Fruit fly (Drosophila melanogaster) whole organism, embryonic: ENCODE measurements around the gene CG31207.

Source experiments
- CG11247 ChIP-seq: fragments of 200-800 bp; sonication (Bioruptor generic); IDR thresholded peaks from 2 replicates; pipeline ENCODE4 v1.3.6; 2022; ENCODE audit warnings: missing biosample characterization, missing genetic modification characterization
- CG12071 ChIP-seq: fragments of 200-800 bp; sonication (Bioruptor generic); optimal IDR thresholded peaks from 3 replicates; lab custom pipeline; 2018; ENCODE audit warnings: missing biosample characterization, mild to moderate bottlenecking, missing genetic modification characterization
- CG12769 ChIP-seq: fragments of 200-800 bp; sonication (Bioruptor generic); optimal IDR thresholded peaks from 2 replicates; lab custom pipeline; 2019; ENCODE audit warnings: missing biosample characterization, mild to moderate bottlenecking, missing genetic modification characterization, moderate library complexity
- CG16815 ChIP-seq: fragments of 200-800 bp; sonication (Bioruptor generic); optimal IDR thresholded peaks from 3 replicates; lab custom pipeline; 2017; ENCODE audit warnings: missing biosample characterization, mild to moderate bottlenecking, missing genetic modification characterization
- CG3281 ChIP-seq: fragments of 200-800 bp; sonication (Bioruptor generic); optimal IDR thresholded peaks from 3 replicates; lab custom pipeline; 2017; ENCODE audit warnings: missing biosample characterization, mild to moderate bottlenecking, missing genetic modification characterization
- CG4617 ChIP-seq: fragments of 200-800 bp; sonication (Bioruptor generic); optimal IDR thresholded peaks from 3 replicates; lab custom pipeline; 2016; ENCODE audit warnings: missing biosample characterization, missing genetic modification characterization, borderline replicate concordance
- CG7556 ChIP-seq: fragments of 200-800 bp; sonication (Bioruptor generic); optimal IDR thresholded peaks from 2 replicates; lab custom pipeline; 2017; ENCODE audit warnings: missing biosample characterization, mild to moderate bottlenecking, missing genetic modification characterization
- CG7928 ChIP-seq: fragments of 200-800 bp; sonication (Bioruptor generic); optimal IDR thresholded peaks from 2 replicates; lab custom pipeline; 2017; ENCODE audit warnings: missing biosample characterization, mild to moderate bottlenecking, missing genetic modification characterization
- CG8281 ChIP-seq: fragments of 200-800 bp; sonication (Bioruptor generic); optimal IDR thresholded peaks from 2 replicates; lab custom pipeline; 2018; ENCODE audit warnings: missing biosample characterization, mild to moderate bottlenecking, missing genetic modification characterization, moderate library complexity
- CG8290 ChIP-seq, 3 experiments: fragments of 200-800 bp; sonication (Bioruptor generic); optimal IDR thresholded peaks; 2 replicates each; lab custom pipeline; 2016 to 2019; ENCODE audit warnings: missing biosample characterization in 3 of 3, missing genetic modification characterization in 3 of 3, mild to moderate bottlenecking in 2 of 3, moderate library complexity in 1 of 3
- Dip2 ChIP-seq: fragments of 200-800 bp; sonication (Bioruptor generic); IDR thresholded peaks from 2 replicates; pipeline ENCODE4 v1.3.6; 2022; ENCODE audit warnings: missing biosample characterization, missing genetic modification characterization
- HHEX ChIP-seq: fragments of 200-800 bp; sonication (Bioruptor generic); optimal IDR thresholded peaks from 3 replicates; lab custom pipeline; 2017; ENCODE audit warnings: missing biosample characterization, mild to moderate bottlenecking, missing genetic modification characterization, missing genetic modification reagents
- Lpt ChIP-seq: fragments of >200 bp; optimal IDR thresholded peaks from 2 replicates; lab custom pipeline; 2018; ENCODE audit warnings: missing biosample characterization, missing genetic modification characterization
- MBD-R2 ChIP-seq: fragments of 200-800 bp; sonication (Bioruptor generic); IDR thresholded peaks from 2 replicates; pipeline ENCODE4 v1.3.6; 2022; ENCODE audit warnings: missing biosample characterization, missing genetic modification characterization
- NK7.1 ChIP-seq: fragments of 200-800 bp; sonication (Bioruptor generic); optimal IDR thresholded peaks from 3 replicates; lab custom pipeline; 2016; ENCODE audit warnings: missing biosample characterization, missing genetic modification characterization
- Neu2 ChIP-seq: fragments of 200-800 bp; sonication (Bioruptor generic); optimal IDR thresholded peaks from 3 replicates; lab custom pipeline; 2016; ENCODE audit warnings: missing biosample characterization, missing genetic modification characterization, borderline replicate concordance
- Pdp1 ChIP-seq, 2 experiments: fragments of 200-800 bp; sonication (Bioruptor generic); optimal IDR thresholded peaks; 3 replicates each; lab custom pipeline; 2016; ENCODE audit warnings: missing biosample characterization in 2 of 2, missing genetic modification characterization in 2 of 2, mild to moderate bottlenecking in 1 of 2, moderate library complexity in 1 of 2
- Scr ChIP-seq: fragments of 200-800 bp; sonication (Bioruptor generic); IDR thresholded peaks from 2 replicates; pipeline ENCODE4 v1.3.6; 2022; ENCODE audit warnings: missing biosample characterization, missing genetic modification characterization; ENCODE audit not compliant: partially characterized antibody
- Sox100B ChIP-seq: fragments of 200-800 bp; sonication (Bioruptor generic); optimal IDR thresholded peaks from 3 replicates; lab custom pipeline; 2018; ENCODE audit warnings: missing biosample characterization, mild to moderate bottlenecking, missing genetic modification characterization
- Stat92E ChIP-seq, 3 experiments: fragments of >200 bp in 2 of 3; fragments of 200-800 bp in 1 of 3; sonication (Bioruptor generic) in 1 of 3; optimal IDR thresholded peaks; 2 replicates each; lab custom pipeline; 2017 to 2019; ENCODE audit warnings: missing biosample characterization in 3 of 3, missing genetic modification characterization in 3 of 3, mild to moderate bottlenecking in 1 of 3, moderate library complexity in 1 of 3
- Tbp ChIP-seq: fragments of >200 bp; optimal IDR thresholded peaks from 2 replicates; lab custom pipeline; 2018; ENCODE audit warnings: missing biosample characterization, missing genetic modification characterization
- amos ChIP-seq: fragments of 200-800 bp; sonication (Bioruptor generic); IDR thresholded peaks from 2 replicates; pipeline ENCODE4 v1.3.6; 2022; ENCODE audit warnings: missing biosample characterization, missing genetic modification characterization; ENCODE audit not compliant: partially characterized antibody
- bowl ChIP-seq: fragments of 200-800 bp; sonication (Bioruptor generic); IDR thresholded peaks from 2 replicates; pipeline ENCODE4 v1.3.6; 2022; ENCODE audit warnings: missing biosample characterization, missing genetic modification characterization
- chinmo ChIP-seq: fragments of 200-800 bp; sonication (Bioruptor generic); IDR thresholded peaks from 4 replicates; pipeline ENCODE4 v1.3.6; 2022; ENCODE audit warnings: missing biosample characterization, missing genetic modification characterization; ENCODE audit not compliant: partially characterized antibody
- dan ChIP-seq: fragments of 200-800 bp; sonication (Bioruptor generic); IDR thresholded peaks from 2 replicates; pipeline ENCODE4 v1.3.6; 2022; ENCODE audit warnings: missing biosample characterization, missing genetic modification characterization
- esg ChIP-seq: fragments of 200-800 bp; sonication (Bioruptor generic); conservative IDR thresholded peaks from 2 replicates; pipeline ENCODE4 v1.3.6; 2022; ENCODE audit warnings: missing biosample characterization, missing genetic modification characterization
- fd3F ChIP-seq: fragments of 200-800 bp; sonication (Bioruptor generic); optimal IDR thresholded peaks from 2 replicates; lab custom pipeline; 2018; ENCODE audit warnings: missing biosample characterization, mild to moderate bottlenecking, missing genetic modification characterization, moderate library complexity
- gce ChIP-seq: fragments of 200-800 bp; sonication (Bioruptor generic); IDR thresholded peaks from 3 replicates; pipeline ENCODE4 v1.3.6; 2022; ENCODE audit warnings: missing biosample characterization, missing genetic modification characterization
- gfzf ChIP-seq: fragments of 200-800 bp; sonication (Bioruptor generic); optimal IDR thresholded peaks from 2 replicates; lab custom pipeline; 2016; ENCODE audit warnings: missing biosample characterization, mild to moderate bottlenecking, missing genetic modification characterization, moderate library complexity
- hb ChIP-seq: fragments of 200-800 bp; sonication (Bioruptor generic); IDR thresholded peaks from 3 replicates; pipeline ENCODE4 v1.3.6; 2022; ENCODE audit warnings: missing biosample characterization, missing genetic modification characterization; ENCODE audit not compliant: partially characterized antibody
- her ChIP-seq: fragments of 200-800 bp; sonication (Bioruptor generic); optimal IDR thresholded peaks from 2 replicates; lab custom pipeline; 2016; ENCODE audit warnings: missing biosample characterization, missing genetic modification characterization
- lilli ChIP-seq: fragments of 200-800 bp; sonication (Bioruptor generic); optimal IDR thresholded peaks from 3 replicates; lab custom pipeline; 2016; ENCODE audit warnings: missing biosample characterization, missing genetic modification characterization
- maf-S ChIP-seq: fragments of 200-800 bp; sonication (Bioruptor generic); optimal IDR thresholded peaks from 2 replicates; lab custom pipeline; 2016; ENCODE audit warnings: missing biosample characterization, missing genetic modification characterization
- mld ChIP-seq: fragments of 200-800 bp; sonication (Bioruptor generic); IDR thresholded peaks from 3 replicates; pipeline ENCODE4 v1.3.6; 2022; ENCODE audit warnings: missing biosample characterization, missing genetic modification characterization; ENCODE audit not compliant: partially characterized antibody
- nmo ChIP-seq: fragments of 200-800 bp; sonication (Bioruptor generic); optimal IDR thresholded peaks from 2 replicates; lab custom pipeline; 2018; ENCODE audit warnings: missing biosample characterization, mild to moderate bottlenecking, missing genetic modification characterization, moderate library complexity
- otp ChIP-seq: fragments of 200-800 bp; sonication (Bioruptor generic); IDR thresholded peaks from 3 replicates; pipeline ENCODE4, ENCODE4 v1.3.6; 2022; ENCODE audit warnings: missing biosample characterization, missing genetic modification characterization
- pan ChIP-seq, 4 experiments: fragments of >200 bp in 3 of 4; fragments of 200-800 bp in 1 of 4; sonication (Bioruptor generic) in 1 of 4; optimal IDR thresholded peaks in 3 of 4; IDR thresholded peaks in 1 of 4; 2 replicates each; pipeline versions ENCODE4 v1.3.6 to Lab custom; 2017 to 2022; ENCODE audit warnings: missing biosample characterization in 2 of 4, missing genetic modification characterization in 2 of 4, mixed read lengths in 1 of 4
- prd ChIP-seq, 3 experiments: fragments of >200 bp in 2 of 3; fragments of 200-800 bp in 1 of 3; sonication (Bioruptor generic) in 1 of 3; optimal IDR thresholded peaks in 2 of 3; IDR thresholded peaks in 1 of 3; 2 replicates in 2 of 3; 3 replicates in 1 of 3; pipeline versions ENCODE4 v1.3.6 to Lab custom; 2017 to 2022; ENCODE audit warnings: missing biosample characterization in 1 of 3, missing genetic modification characterization in 1 of 3
- repo ChIP-seq: fragments of 200-800 bp; sonication (Bioruptor generic); optimal IDR thresholded peaks from 2 replicates; lab custom pipeline; 2016; ENCODE audit warnings: missing biosample characterization, missing genetic modification characterization
- rib ChIP-seq: fragments of 200-800 bp; sonication (Bioruptor generic); IDR thresholded peaks from 2 replicates; pipeline ENCODE4 v1.3.6; 2022; ENCODE audit warnings: missing biosample characterization, missing genetic modification characterization
- ro ChIP-seq: fragments of 200-800 bp; sonication (Bioruptor generic); IDR thresholded peaks from 2 replicates; pipeline ENCODE4 v1.3.6; 2022; ENCODE audit warnings: missing biosample characterization, missing genetic modification characterization
- slou ChIP-seq: fragments of 200-800 bp; sonication (Bioruptor generic); optimal IDR thresholded peaks from 3 replicates; lab custom pipeline; 2016; ENCODE audit warnings: missing biosample characterization, missing genetic modification characterization
- stwl ChIP-seq: fragments of 200-800 bp; sonication (Bioruptor generic); optimal IDR thresholded peaks from 3 replicates; lab custom pipeline; 2018; ENCODE audit warnings: missing biosample characterization, mild to moderate bottlenecking, missing genetic modification characterization, moderate library complexity
- tna ChIP-seq: fragments of 200-800 bp; sonication (Bioruptor generic); IDR thresholded peaks from 2 replicates; pipeline ENCODE4 v1.3.6; 2022; ENCODE audit warnings: missing biosample characterization, missing genetic modification characterization; ENCODE audit not compliant: partially characterized antibody

The CG31207 gene

dm6 chr3R:21065696-21066080 is 18.9 kb upstream of the CG31207 start (continued):
- TF ChIP-seq pan (optimal IDR thresholded peaks at IDR 0.05; lab: Kevin White, UChicago) (no peak), pan (GFP tag; optimal IDR thresholded peaks at IDR 0.05 in 1 of 2, IDR thresholded peaks at IDR 0.05 in 1 of 2) (peak in 1 of 2 experiments; percentile 9), otp (GFP tag; lab: Robert Waterston, UW) (no peak), gce (GFP tag; lab: Robert Waterston, UW) (no peak), CG11247 (GFP tag; lab: Robert Waterston, UW) (no peak), CG8281 (no peak), maf-S (no peak), CG3281 (no peak), tna (GFP tag; lab: Robert Waterston, UW) (no peak)

DNA sequence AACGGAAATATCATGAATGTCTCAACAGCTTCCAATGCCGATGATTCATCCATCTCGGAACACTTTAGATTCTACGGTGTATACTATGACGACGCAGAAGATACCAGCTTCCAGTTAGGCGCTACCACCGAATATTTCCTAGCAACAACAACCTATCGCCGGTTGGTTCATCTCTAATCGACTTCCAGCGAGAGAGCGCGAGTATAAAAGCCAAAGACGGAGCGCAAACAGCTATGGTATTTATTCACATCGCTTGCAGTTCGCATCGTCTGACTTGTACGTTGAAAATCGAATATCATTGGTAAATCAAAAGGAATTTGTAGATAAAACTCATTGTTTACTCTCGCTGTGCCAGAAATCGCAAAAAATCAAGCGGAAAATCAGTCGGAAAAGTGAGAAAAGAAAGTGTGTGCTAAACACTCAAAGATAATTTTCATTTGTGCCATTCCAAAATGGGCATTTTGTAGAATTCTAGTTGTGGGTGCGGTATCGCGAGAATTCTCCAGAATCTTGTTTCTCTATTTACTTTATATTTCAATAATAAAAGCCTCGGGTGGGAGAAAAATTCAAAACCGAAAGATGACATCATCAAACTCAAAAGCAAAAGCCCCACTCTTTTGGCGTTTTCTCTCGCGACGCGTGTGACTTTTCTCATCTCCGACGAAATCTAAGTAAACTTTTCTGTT is 18.3 kb upstream of the CG31207 start, which contains the start of gene AnxB9:
TSS of gene AnxB9 (plus strand) at position 232 of the 686 bp plus-strand sequence.
- peak; percentile 22 for TF ChIP-seq repo
- TF ChIP-seq pan (optimal IDR thresholded peaks at IDR 0.05; lab: Kevin White, UChicago), result no peak
- no peak for TF ChIP-seq pan (GFP tag; optimal IDR thresholded peaks at IDR 0.05 in 1 of 2, IDR thresholded peaks at IDR 0.05 in 1 of 2)
- TF ChIP-seq mld (GFP tag; lab: Robert Waterston, UW), result 0 out of 3 replicates have a peak, but pooled peaks have one; percentile 53
- TF ChIP-seq Tbp (GFP tag; lab: Kevin White, UChicago), result peak; percentile 79
- 0 out of 2 replicates have a peak, but pooled peaks have one; percentile 23 for TF ChIP-seq bowl (GFP tag; lab: Robert Waterston, UW)
- TF ChIP-seq CG12769 (tag; lab: Kevin White, UChicago), result peak; percentile 9
- TF ChIP-seq CG7556 (GFP tag; lab: Kevin White, UChicago), result no peak
- TF ChIP-seq HHEX, result peak; percentile 19
- no peak for TF ChIP-seq fd3F (GFP tag; lab: Kevin White, UChicago)
- no peak for TF ChIP-seq Neu2 (GFP tag; lab: Kevin White, UChicago)
- peak; percentile 82; the same call in 3 of the 4 replicates for TF ChIP-seq chinmo (GFP tag; lab: Robert Waterston, UW)
- TF ChIP-seq amos, result peak; percentile 82; the same call in 1 of the 2 replicates
- peak in 1 of 3 experiments; percentile 37 for TF ChIP-seq Stat92E (GFP tag; optimal IDR thresholded peaks at IDR 0.05; lab: Kevin White, UChicago)
- TF ChIP-seq ro (GFP tag; lab: Robert Waterston, UW), result no peak
- TF ChIP-seq CG16815, result no peak
- TF ChIP-seq CG7928, result no peak
- TF ChIP-seq gfzf (GFP tag; lab: Kevin White, UChicago), result no peak
- no peak for TF ChIP-seq MBD-R2
- TF ChIP-seq prd (optimal IDR thresholded peaks at IDR 0.05; lab: Kevin White, UChicago), result no peak
- 0 out of 3 replicates have a peak, but pooled peaks have one; percentile 11 for TF ChIP-seq prd (GFP tag; IDR thresholded peaks at IDR 0.05; lab: Robert Waterston, UW)
- no peak for TF ChIP-seq stwl
- no peak for TF ChIP-seq slou (GFP tag; lab: Kevin White, UChicago)
- no peak for TF ChIP-seq Dip2 (GFP tag; lab: Robert Waterston, UW)
- TF ChIP-seq hb (GFP tag; lab: Robert Waterston, UW), result no peak; the same call in 2 of the 3 replicates
- peak; percentile 70 for TF ChIP-seq CG12071 (GFP tag; lab: Kevin White, UChicago)
- TF ChIP-seq dan (GFP tag; lab: Robert Waterston, UW), result no peak
- peak; percentile 98 for TF ChIP-seq CG8290 (GFP tag; optimal IDR thresholded peaks at IDR 0.05; lab: Kevin White, UChicago)
- TF ChIP-seq CG8290 (tag; optimal IDR thresholded peaks at IDR 0.05; lab: Kevin White, UChicago), result peak in 1 of 2 experiments; percentile 92
- peak; percentile 67 for TF ChIP-seq Scr (GFP tag; lab: Robert Waterston, UW)
- peak in 1 of 2 experiments; percentile 43 for TF ChIP-seq Pdp1 (GFP tag; optimal IDR thresholded peaks at IDR 0.05; lab: Kevin White, UChicago)
- no peak for TF ChIP-seq Lpt
- no peak for TF ChIP-seq esg
- peak; percentile 50 for TF ChIP-seq CG11247 (GFP tag; lab: Robert Waterston, UW)
- peak; percentile 40 for TF ChIP-seq CG4617 (GFP tag; lab: Kevin White, UChicago)
- TF ChIP-seq nmo, result no peak
- peak; percentile 53; the same call in 1 of the 2 replicates for TF ChIP-seq rib
- TF ChIP-seq Sox100B (GFP tag; lab: Kevin White, UChicago), result no peak
- peak; percentile 56 for TF ChIP-seq her (GFP tag; lab: Kevin White, UChicago)
- TF ChIP-seq lilli (GFP tag; lab: Kevin White, UChicago), result peak; percentile 47
- TF ChIP-seq NK7.1 (GFP tag; lab: Kevin White, UChicago), result peak; percentile 10
